Fruit fly (Drosophila melanogaster): ENCODE measurements around the gene Usp7.

DNA sequence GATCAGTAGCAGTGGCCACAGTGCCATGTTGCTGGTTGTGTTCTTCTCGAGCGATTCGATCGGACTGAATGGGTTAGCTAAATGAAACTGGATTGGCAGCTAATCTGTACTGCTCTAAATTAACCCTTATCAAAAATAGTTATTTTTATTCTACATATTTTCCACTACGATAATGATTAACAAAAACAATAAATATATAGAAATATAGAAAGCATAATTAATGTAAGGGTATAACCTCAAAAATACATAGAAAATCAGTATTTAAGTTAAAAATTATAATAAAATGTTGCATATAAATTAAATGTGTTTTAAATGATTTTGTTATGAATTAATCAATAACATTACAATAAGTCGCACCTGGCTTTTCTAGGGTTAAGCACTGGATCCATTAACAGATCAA, 2.6 kb upstream of the Usp7 start, which contains the start of gene Cyp311a1:
- TF ChIP-seq CG8478 (optimal IDR thresholded peaks at IDR 0.05) (no peak), CTCF (optimal IDR thresholded peaks at IDR 0.05) (no peak)
